Fruit fly (Drosophila melanogaster) whole organism, prepupa: ENCODE data around the gene Wwox.

Experiments
- CG10631 ChIP-seq: fragments of 200-800 bp; sonication (Bioruptor generic); optimal IDR thresholded peaks from 2 replicates; lab custom pipeline; 2016; ENCODE audit warnings: missing biosample characterization, missing genetic modification characterization
- CG10669 ChIP-seq: fragments of 200-800 bp; sonication (Bioruptor generic); optimal IDR thresholded peaks from 3 replicates; lab custom pipeline; 2018; ENCODE audit warnings: missing biosample characterization, mild to moderate bottlenecking, missing genetic modification characterization, moderate library complexity
- CG11294 ChIP-seq: fragments of 200-800 bp; sonication (Bioruptor generic); IDR thresholded peaks from 2 replicates; pipeline ENCODE4 v1.3.6; 2022; ENCODE audit warnings: missing biosample characterization, missing genetic modification characterization
- CG11762 ChIP-seq: fragments of 200-800 bp; sonication (Bioruptor generic); optimal IDR thresholded peaks from 3 replicates; lab custom pipeline; 2016; ENCODE audit warnings: missing biosample characterization, missing genetic modification characterization; ENCODE audit not compliant: insufficient read depth
- CG15336 ChIP-seq: fragments of 200-800 bp; sonication (Bioruptor generic); IDR thresholded peaks from 2 replicates; pipeline ENCODE4 v1.3.6; 2022; ENCODE audit warnings: missing biosample characterization, missing genetic modification characterization
- CG1621 ChIP-seq: fragments of 200-800 bp; sonication (Bioruptor generic); optimal IDR thresholded peaks from 3 replicates; lab custom pipeline; 2018; ENCODE audit warnings: missing biosample characterization, mild to moderate bottlenecking, missing genetic modification characterization
- CG32006 ChIP-seq: fragments of 200-800 bp; sonication (Bioruptor generic); optimal IDR thresholded peaks from 3 replicates; lab custom pipeline; 2017; ENCODE audit warnings: missing biosample characterization, mild to moderate bottlenecking, missing genetic modification characterization
- CG34406 ChIP-seq: fragments of 200-800 bp; sonication (Bioruptor generic); optimal IDR thresholded peaks from 3 replicates; lab custom pipeline; 2016; ENCODE audit warnings: missing biosample characterization, missing genetic modification characterization
- CG3919 ChIP-seq: fragments of 200-800 bp; sonication (Bioruptor generic); optimal IDR thresholded peaks from 3 replicates; lab custom pipeline; 2016; ENCODE audit warnings: missing biosample characterization, missing genetic modification characterization
- CG4318 ChIP-seq: fragments of 200-800 bp; sonication (Bioruptor generic); optimal IDR thresholded peaks from 3 replicates; lab custom pipeline; 2017; ENCODE audit warnings: missing biosample characterization, mild to moderate bottlenecking, missing genetic modification characterization
- CG6163 ChIP-seq: fragments of 200-800 bp; sonication (Bioruptor generic); IDR thresholded peaks from 3 replicates; pipeline ENCODE4 v1.3.6; 2022; ENCODE audit warnings: missing biosample characterization, missing genetic modification characterization
- CG6276 ChIP-seq: fragments of 200-800 bp; sonication (Bioruptor generic); optimal IDR thresholded peaks from 2 replicates; lab custom pipeline; 2017; ENCODE audit warnings: missing biosample characterization, mild to moderate bottlenecking, missing genetic modification characterization
- CG6792 ChIP-seq: fragments of 200-800 bp; sonication (Bioruptor generic); optimal IDR thresholded peaks from 3 replicates; lab custom pipeline; 2016; ENCODE audit warnings: missing biosample characterization, missing genetic modification characterization
- CG6808 ChIP-seq: fragments of 200-800 bp; sonication (Bioruptor generic); optimal IDR thresholded peaks from 3 replicates; lab custom pipeline; 2017; ENCODE audit warnings: missing biosample characterization, missing genetic modification characterization, mild to moderate bottlenecking, moderate library complexity, missing genetic modification reagents
- CG8119 ChIP-seq: fragments of 200-800 bp; sonication (Bioruptor generic); IDR thresholded peaks from 3 replicates; pipeline ENCODE4 v1.3.6; 2022; ENCODE audit warnings: missing biosample characterization, missing genetic modification characterization
- CG8319 ChIP-seq: fragments of 200-800 bp; sonication (Bioruptor generic); optimal IDR thresholded peaks from 3 replicates; lab custom pipeline; 2016; ENCODE audit warnings: missing biosample characterization, missing genetic modification characterization
- CG8632 ChIP-seq: fragments of 200-800 bp; sonication (Bioruptor generic); optimal IDR thresholded peaks from 3 replicates; lab custom pipeline; 2016; ENCODE audit warnings: missing biosample characterization, missing genetic modification characterization
- Eip75B ChIP-seq: fragments of 200-800 bp; sonication (Bioruptor generic); optimal IDR thresholded peaks from 3 replicates; lab custom pipeline; 2016; ENCODE audit warnings: missing biosample characterization, missing genetic modification characterization
- Eip78C ChIP-seq: fragments of 200-800 bp; sonication (Bioruptor generic); peaks from one replicate; lab custom pipeline; 2016; ENCODE audit warnings: missing biosample characterization, missing genetic modification characterization
- Ets96B ChIP-seq: fragments of 200-800 bp; optimal IDR thresholded peaks from 2 replicates; lab custom pipeline; 2019; ENCODE audit warnings: missing biosample characterization, mild to moderate bottlenecking, missing genetic modification characterization, moderate library complexity
- Gug ChIP-seq: fragments of 200-800 bp; sonication (Bioruptor generic); IDR thresholded peaks from 2 replicates; pipeline ENCODE4 v1.3.6; 2022; ENCODE audit warnings: missing biosample characterization, missing genetic modification characterization
- Hr39 ChIP-seq: fragments of 200-800 bp; sonication (Bioruptor generic); optimal IDR thresholded peaks from 2 replicates; lab custom pipeline; 2016; ENCODE audit warnings: missing biosample characterization, missing genetic modification characterization
- Hr4 ChIP-seq: fragments of 200-800 bp; sonication (Bioruptor generic); optimal IDR thresholded peaks from 3 replicates; lab custom pipeline; 2016; ENCODE audit warnings: missing biosample characterization, missing genetic modification characterization
- Lpt ChIP-seq: fragments of 200-800 bp; sonication (Bioruptor generic); optimal IDR thresholded peaks from 3 replicates; lab custom pipeline; 2016; ENCODE audit warnings: missing biosample characterization, missing genetic modification characterization
- Met ChIP-seq: fragments of 200-800 bp; sonication (Bioruptor generic); optimal IDR thresholded peaks from 3 replicates; lab custom pipeline; 2016; ENCODE audit warnings: missing biosample characterization, missing genetic modification characterization
- Smox ChIP-seq: fragments of 200-800 bp; sonication (Bioruptor generic); optimal IDR thresholded peaks from 3 replicates; lab custom pipeline; 2016; ENCODE audit warnings: missing biosample characterization, missing genetic modification characterization
- Sox14 ChIP-seq: fragments of 200-800 bp; sonication (Bioruptor generic); optimal IDR thresholded peaks from 3 replicates; lab custom pipeline; 2016; ENCODE audit warnings: missing biosample characterization, missing genetic modification characterization
- acj6 ChIP-seq: fragments of 200-800 bp; sonication (Bioruptor generic); optimal IDR thresholded peaks from 3 replicates; lab custom pipeline; 2016; ENCODE audit warnings: missing biosample characterization, missing genetic modification characterization
- dac ChIP-seq: fragments of 200-800 bp; sonication (Bioruptor generic); optimal IDR thresholded peaks from 2 replicates; lab custom pipeline; 2017; ENCODE audit warnings: missing biosample characterization, mild to moderate bottlenecking, missing genetic modification characterization
- dsx ChIP-seq: fragments of 200-800 bp; optimal IDR thresholded peaks from 3 replicates; lab custom pipeline; 2019; ENCODE audit warnings: missing biosample characterization, mild to moderate bottlenecking, missing genetic modification characterization, moderate library complexity; ENCODE audit not compliant: poor library complexity, severe bottlenecking
- eg ChIP-seq: fragments of 200-800 bp; sonication (Bioruptor generic); IDR thresholded peaks from 3 replicates; pipeline ENCODE4 v1.3.6; 2022; ENCODE audit warnings: missing biosample characterization, missing genetic modification characterization
- fkh ChIP-seq: fragments of 200-800 bp; sonication (Bioruptor generic); optimal IDR thresholded peaks from 3 replicates; lab custom pipeline; 2017; ENCODE audit warnings: missing biosample characterization, mild to moderate bottlenecking, missing genetic modification characterization, moderate library complexity
- lz ChIP-seq: fragments of 200-800 bp; sonication (Bioruptor generic); optimal IDR thresholded peaks from 3 replicates; lab custom pipeline; 2016; ENCODE audit warnings: missing biosample characterization, missing genetic modification characterization
- net ChIP-seq: fragments of 200-800 bp; sonication (Bioruptor generic); optimal IDR thresholded peaks from 3 replicates; lab custom pipeline; 2016; ENCODE audit warnings: missing biosample characterization, missing genetic modification characterization
- salr ChIP-seq, 2 experiments: fragments of 200-800 bp; sonication (Bioruptor generic); optimal IDR thresholded peaks; 3 replicates each; lab custom pipeline; 2016 to 2018; ENCODE audit warnings: missing biosample characterization in 2 of 2, missing genetic modification characterization in 2 of 2, mild to moderate bottlenecking in 1 of 2
- topi ChIP-seq: fragments of 200-800 bp; sonication (Bioruptor generic); optimal IDR thresholded peaks from 3 replicates; lab custom pipeline; 2016; ENCODE audit warnings: missing biosample characterization, missing genetic modification characterization
- vri ChIP-seq: fragments of 200-800 bp; sonication (Bioruptor generic); optimal IDR thresholded peaks from 3 replicates; lab custom pipeline; 2016; ENCODE audit warnings: missing biosample characterization, mild to moderate bottlenecking, missing genetic modification characterization

Wwox gene

dm6 chr2L:7954588-7954987, 49.5 kb downstream of the Wwox start:
- TF ChIP-seq CG10669 (no peak), vri (GFP tag; lab: Kevin White, UChicago) (peak; percentile 22), fkh (GFP tag; lab: Kevin White, UChicago) (peak; percentile 38), Eip78C (peak; percentile 26), Smox (GFP tag; lab: Kevin White, UChicago) (peak; percentile 8)

- TF ChIP-seq Sox14 (GFP tag; lab: Kevin White, UChicago) (peak; percentile 24), CG6276 (peak; percentile 53), eg (GFP tag; lab: Robert Waterston, UW) (peak; percentile 87), Eip75B (no peak), CG4318 (GFP tag; lab: Kevin White, UChicago) (no peak), Gug (peak; percentile 76), topi (GFP tag; lab: Kevin White, UChicago) (no peak), Eip78C (peak; percentile 58), Ets96B (tag; lab: Kevin White, UChicago) (peak; percentile 10), CG6808 (GFP tag; lab: Kevin White, UChicago) (no peak), dsx (no peak), Hr39 (no peak), CG6792 (GFP tag; lab: Kevin White, UChicago) (no peak), CG1621 (tag; lab: Kevin White, UChicago) (no peak), CG3919 (GFP tag; lab: Kevin White, UChicago) (peak; percentile 30), CG11294 (GFP tag; lab: Robert Waterston, UW) (peak; percentile 68), CG6163 (GFP tag; lab: Robert Waterston, UW) (peak; percentile 82), salr (GFP tag; optimal IDR thresholded peaks at IDR 0.05; lab: Kevin White, UChicago) (no peak), acj6 (GFP tag; lab: Kevin White, UChicago) (peak; percentile 46), CG8119 (GFP tag; lab: Robert Waterston, UW) (0 out of 3 replicates have a peak, but pooled peaks have one; percentile 16), CG15336 (GFP tag; lab: Robert Waterston, UW) (peak; percentile 55; the same call in 1 of the 2 replicates), Lpt (GFP tag; lab: Kevin White, UChicago) (peak; percentile 12), CG32006 (peak; percentile 59), Met (GFP tag; lab: Kevin White, UChicago) (peak; percentile 12), Hr4 (GFP tag; lab: Kevin White, UChicago) (peak; percentile 31), dac (GFP tag; lab: Kevin White, UChicago) (no peak)
These were observed 50.6 kb downstream of the Wwox start for dm6 chr2L:7953371-7954017.

dm6 chr2L:7952351-7952750, 51.7 kb downstream of the Wwox start:
- TF ChIP-seq acj6 (GFP tag; lab: Kevin White, UChicago) = no peak
- TF ChIP-seq lz (GFP tag; lab: Kevin White, UChicago) = no peak
- no peak for TF ChIP-seq CG8319
- no peak for TF ChIP-seq Gug
- TF ChIP-seq CG8632 (GFP tag; lab: Kevin White, UChicago) = no peak
- no peak for TF ChIP-seq Hr4 (GFP tag; lab: Kevin White, UChicago)
- TF ChIP-seq salr (GFP tag; optimal IDR thresholded peaks at IDR 0.05; lab: Kevin White, UChicago) = peak in 1 of 2 experiments; percentile 6
- TF ChIP-seq CG34406 (GFP tag; lab: Kevin White, UChicago) = no peak
- TF ChIP-seq CG6163 (GFP tag; lab: Robert Waterston, UW) = no peak
- TF ChIP-seq Sox14 (GFP tag; lab: Kevin White, UChicago) = no peak
- no peak for TF ChIP-seq net (GFP tag; lab: Kevin White, UChicago)
- TF ChIP-seq CG10631 = no peak
- TF ChIP-seq CG1621 (tag; lab: Kevin White, UChicago) = no peak
- no peak for TF ChIP-seq CG11762 (GFP tag; lab: Kevin White, UChicago)
- TF ChIP-seq CG3919 (GFP tag; lab: Kevin White, UChicago) = peak; percentile 51
- peak; percentile 50 for TF ChIP-seq Eip78C
- no peak for TF ChIP-seq vri (GFP tag; lab: Kevin White, UChicago)
